Fruit fly (Drosophila melanogaster): ENCODE data around the gene CG11964.

The CG11964 gene

DNA sequence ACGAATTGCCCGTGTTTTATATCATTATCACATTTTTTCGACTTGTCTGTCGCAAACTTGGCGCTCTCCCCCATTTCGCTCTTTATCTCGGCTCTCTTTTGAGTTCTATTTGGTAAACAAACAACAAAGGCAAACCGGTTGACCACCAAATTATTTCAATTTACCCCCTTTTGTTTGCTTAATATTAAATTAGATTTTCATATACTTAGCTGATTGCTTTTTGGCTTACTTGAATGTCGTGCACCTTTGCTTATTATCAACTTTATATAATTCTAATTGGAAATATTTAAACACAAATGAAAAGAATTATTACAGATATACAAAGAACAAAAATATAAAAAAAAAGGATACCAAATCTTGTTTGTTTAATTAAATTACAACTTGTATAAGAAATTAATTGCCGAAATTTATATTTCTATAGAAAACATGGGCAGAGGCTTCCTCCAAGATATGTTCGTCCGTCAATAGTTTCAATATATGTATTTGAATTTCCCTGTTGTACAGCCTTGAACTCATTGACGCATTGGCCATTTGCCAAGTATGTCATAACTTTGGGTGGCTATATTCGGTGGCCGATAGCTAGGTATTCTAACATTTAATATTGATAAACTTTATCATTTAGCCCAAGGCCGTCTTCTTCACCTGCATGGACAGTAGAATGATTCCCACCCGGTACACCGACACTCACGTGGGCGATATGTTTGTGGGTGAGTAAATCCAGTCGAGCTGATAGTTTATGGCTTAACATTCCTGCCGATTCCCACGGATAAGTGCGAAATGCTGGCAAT is 36.6 kb upstream of the CG11964 start:
- no peak for TF ChIP-seq CG9727 (GFP tag; optimal IDR thresholded peaks at IDR 0.05)
- no peak for TF ChIP-seq ftz-f1 (GFP tag; optimal IDR thresholded peaks at IDR 0.05)
- 0 out of 3 replicates have a peak, but pooled peaks have one; percentile 4 for TF ChIP-seq sr (GFP tag; IDR thresholded peaks at IDR 0.05)
- TF ChIP-seq CG2199 (GFP tag; IDR thresholded peaks at IDR 0.05), result peak; percentile 12; the same call in 1 of the 3 replicates
- peak; percentile 56 for TF ChIP-seq CG7745 (tag; optimal IDR thresholded peaks at IDR 0.05)
- TF ChIP-seq Med (GFP tag), result peak; percentile 64
- TF ChIP-seq CG11695 (GFP tag; IDR thresholded peaks at IDR 0.05), result peak; percentile 56; the same call in 2 of the 3 replicates
- peak; percentile 32 for TF ChIP-seq CG8281 (tag; optimal IDR thresholded peaks at IDR 0.05)
- TF ChIP-seq Lim3 (GFP tag; IDR thresholded peaks at IDR 0.05), result 0 out of 2 replicates have a peak, but pooled peaks have one; percentile 12
- peak; percentile 57 for TF ChIP-seq mirr (GFP tag; optimal IDR thresholded peaks at IDR 0.05)
- no peak for TF ChIP-seq crc (GFP tag; optimal IDR thresholded peaks at IDR 0.05)
- TF ChIP-seq sob (GFP tag; IDR thresholded peaks at IDR 0.05), result peak; percentile 6; the same call in 1 of the 2 replicates
- TF ChIP-seq Elba2 (GFP tag; optimal IDR thresholded peaks at IDR 0.05), result no peak
- TF ChIP-seq CG6654 (GFP tag; optimal IDR thresholded peaks at IDR 0.05), result no peak
- peak in 1 of 2 experiments; percentile 50 for TF ChIP-seq Trl (optimal IDR thresholded peaks at IDR 0.05)
- TF ChIP-seq Trl (GFP tag; optimal IDR thresholded peaks at IDR 0.05), result no peak
- TF ChIP-seq tna (GFP tag; IDR thresholded peaks at IDR 0.05; ENCODE audit: partially characterized antibody), result peak; percentile 13; the same call in 1 of the 2 replicates
- TF ChIP-seq pb (GFP tag; optimal IDR thresholded peaks at IDR 0.05), result no peak
- TF ChIP-seq Aef1 (GFP tag; IDR thresholded peaks at IDR 0.05), result no peak

DNA sequence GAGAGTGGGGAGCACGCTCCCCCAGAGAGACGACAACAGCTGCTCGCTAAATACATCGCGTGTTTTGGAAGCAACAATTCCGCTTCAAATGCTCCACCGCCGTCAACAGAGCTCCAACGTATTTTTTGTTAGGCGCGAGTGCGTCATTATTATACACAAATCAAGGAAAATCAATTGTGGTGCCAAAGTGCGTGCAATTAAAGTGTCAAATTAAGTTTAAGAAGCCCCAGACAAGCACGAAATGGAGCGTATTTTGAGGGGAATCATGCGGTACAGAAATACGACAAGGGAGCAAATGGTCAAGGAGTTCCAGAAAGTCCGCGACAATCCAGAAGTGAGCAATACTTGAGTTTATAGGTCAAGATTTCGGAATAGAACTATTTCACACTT is 36.0 kb upstream of the CG11964 start, which contains the start of gene CAHbeta:
TSS of gene CAHbeta (plus strand) at position 85 of the 390 bp plus-strand sequence.
- TF ChIP-seq CG2120 (GFP tag; optimal IDR thresholded peaks at IDR 0.05) (no peak), Dll (GFP tag; IDR thresholded peaks at IDR 0.05; ENCODE audit: partially characterized antibody) (peak; percentile 34; the same call in 1 of the 4 replicates), ase (GFP tag; IDR thresholded peaks at IDR 0.05) (no peak), CG12744 (GFP tag; optimal IDR thresholded peaks at IDR 0.05) (no peak), tio (GFP tag; optimal IDR thresholded peaks at IDR 0.05) (no peak), CG3847 (GFP tag; IDR thresholded peaks at IDR 0.05) (no peak), CG1233 (GFP tag; optimal IDR thresholded peaks at IDR 0.05) (no peak), CG18764 (GFP tag; optimal IDR thresholded peaks at IDR 0.05) (no peak), CG10565 (GFP tag; optimal IDR thresholded peaks at IDR 0.05) (no peak), CG34422 (GFP tag; IDR thresholded peaks at IDR 0.05) (peak; percentile 12; the same call in 1 of the 3 replicates), dysf (GFP tag; IDR thresholded peaks at IDR 0.05) (no peak), CG2199 (GFP tag; IDR thresholded peaks at IDR 0.05) (0 out of 3 replicates have a peak, but pooled peaks have one; percentile 2), CG6272 (GFP tag; IDR thresholded peaks at IDR 0.05) (no peak), esg (GFP tag; conservative IDR thresholded peaks at IDR 0.05) (no peak), ab (GFP tag; optimal IDR thresholded peaks at IDR 0.05) (no peak), CG12769 (tag; optimal IDR thresholded peaks at IDR 0.05) (peak; percentile 67), Med (GFP tag) (peak; percentile 82), CG10366 (GFP tag; IDR thresholded peaks at IDR 0.05) (no peak), zfh1 (GFP tag; IDR thresholded peaks at IDR 0.05) (no peak), ato (GFP tag; IDR thresholded peaks at IDR 0.05; ENCODE audit: partially characterized antibody) (no peak), CG6765 (GFP tag; optimal IDR thresholded peaks at IDR 0.05) (no peak), br (optimal IDR thresholded peaks at IDR 0.05) (no peak), CG6654 (GFP tag; optimal IDR thresholded peaks at IDR 0.05) (no peak), rib (GFP tag; IDR thresholded peaks at IDR 0.05) (0 out of 2 replicates have a peak, but pooled peaks have one; percentile 35), CG3163 (GFP tag; optimal IDR thresholded peaks at IDR 0.05) (peak; percentile 62), ci (GFP tag; IDR thresholded peaks at IDR 0.05) (peak; percentile 43; the same call in 1 of the 3 replicates), gcm2 (GFP tag; optimal IDR thresholded peaks at IDR 0.05) (no peak), CG3281 (GFP tag; optimal IDR thresholded peaks at IDR 0.05) (peak; percentile 5), D19A (tag; optimal IDR thresholded peaks at IDR 0.05) (no peak), Drgx (GFP tag; IDR thresholded peaks at IDR 0.05) (no peak), CG14441 (GFP tag; IDR thresholded peaks at IDR 0.05) (no peak; the same call in 1 of the 2 replicates), Hand (GFP tag; optimal IDR thresholded peaks at IDR 0.05) (peak; percentile 65), Hr39 (optimal IDR thresholded peaks at IDR 0.05) (no peak), Hsf (GFP tag; optimal IDR thresholded peaks at IDR 0.05) (no peak), ap (GFP tag; IDR thresholded peaks at IDR 0.05) (no peak)

Measured in whole organism, embryonic.